Worm (Caenorhabditis elegans): ENCODE data around the gene B0563.8.

ce11 chrX:9172278-9172677, 2.0 kb downstream of the B0563.8 start, which contains the start of gene B0563.18:
- TF ChIP-seq tab-1 (GFP tag; IDR thresholded peaks at IDR 0.05) (no peak), flt-1 (GFP tag; IDR thresholded peaks at IDR 0.05) (no peak), ztf-29 (GFP tag; IDR thresholded peaks at IDR 0.05) (no peak), klf-2 (GFP tag; conservative IDR thresholded peaks at IDR 0.05) (no peak), ref-1 (GFP tag; conservative IDR thresholded peaks at IDR 0.05) (no peak), med-1 (GFP tag; optimal IDR thresholded peaks at IDR 0.05; ENCODE audit: insufficient read depth) (no peak)
